Fruit fly (Drosophila melanogaster) whole organism, wandering third instar larva: ENCODE measurements around the gene ph-p.

Experiments
- Abd-B ChIP-seq: fragments of >200 bp; optimal IDR thresholded peaks from 2 replicates; lab custom pipeline; 2017; ENCODE audit warnings: missing biosample characterization, missing genetic modification characterization
- CG9705 ChIP-seq: fragments of 200-800 bp; sonication (Bioruptor generic); optimal IDR thresholded peaks from 2 replicates; lab custom pipeline; 2018; ENCODE audit warnings: missing biosample characterization, mild to moderate bottlenecking, missing genetic modification characterization
- Mio ChIP-seq: sonication (Bioruptor generic); optimal IDR thresholded peaks from 2 replicates; lab custom pipeline; 2016; ENCODE audit warnings: missing biosample characterization, missing genetic modification characterization
- Myc ChIP-seq: fragments of >200 bp; optimal IDR thresholded peaks from 2 replicates; lab custom pipeline; 2017
- N ChIP-seq: fragments of >200 bp; optimal IDR thresholded peaks from 2 replicates; lab custom pipeline; 2018; ENCODE audit warnings: missing biosample characterization, missing external identifiers, missing genetic modification characterization
- br ChIP-seq: fragments of 200-800 bp; sonication (Bioruptor generic); optimal IDR thresholded peaks from 2 replicates; lab custom pipeline; 2016; ENCODE audit warnings: missing biosample characterization, missing genetic modification characterization
- brk ChIP-seq: fragments of 200-800 bp; sonication (Bioruptor generic); optimal IDR thresholded peaks from 2 replicates; lab custom pipeline; 2016; ENCODE audit warnings: missing biosample characterization, mild to moderate bottlenecking, missing genetic modification characterization
- fru ChIP-seq: fragments of 200-800 bp; sonication (Bioruptor generic); optimal IDR thresholded peaks from 3 replicates; lab custom pipeline; 2016; ENCODE audit warnings: missing biosample characterization, mild to moderate bottlenecking, missing genetic modification characterization
- rgr ChIP-seq: fragments of 200-800 bp; sonication (Bioruptor generic); optimal IDR thresholded peaks from 3 replicates; lab custom pipeline; 2016; ENCODE audit warnings: missing biosample characterization, mild to moderate bottlenecking, missing genetic modification characterization

DNA sequence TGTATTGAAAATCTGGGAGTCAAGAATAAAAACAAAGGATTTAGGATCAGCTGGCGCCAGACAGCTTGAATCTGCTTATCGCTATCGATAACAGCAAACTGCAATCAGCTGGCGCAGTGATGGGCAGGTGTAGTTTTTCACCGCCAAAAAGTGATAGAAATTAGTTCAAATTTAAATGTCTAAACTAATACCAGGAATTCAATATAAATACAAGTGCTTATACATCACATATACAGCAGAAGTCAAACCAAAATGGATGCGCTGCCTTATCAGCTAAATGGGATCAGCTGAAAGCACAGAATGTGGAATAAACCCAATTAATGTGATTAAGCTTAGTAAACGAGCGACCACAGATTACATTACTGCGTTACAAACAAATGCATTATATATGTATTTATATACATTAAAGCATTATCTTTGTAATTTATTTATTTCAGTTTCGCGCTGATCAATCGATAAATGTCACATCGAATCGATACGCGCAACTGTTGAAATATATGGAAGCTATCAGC is 42.6 kb upstream of the ph-p start, which contains the start of gene pn:
- TF ChIP-seq Abd-B (GFP tag; lab: Kevin White, UChicago) = no peak
- TF ChIP-seq br (GFP tag; lab: Kevin White, UChicago) = no peak
- TF ChIP-seq Myc = peak; percentile 71
- TF ChIP-seq brk (GFP tag; lab: Kevin White, UChicago) = no peak
- no peak for TF ChIP-seq Mio (GFP tag; lab: Kevin White, UChicago)
- TF ChIP-seq CG9705 (GFP tag; lab: Kevin White, UChicago) = no peak
- no peak for TF ChIP-seq N (GFP tag; lab: Kevin White, UChicago)
- no peak for TF ChIP-seq rgr
- no peak for TF ChIP-seq fru (GFP tag; lab: Kevin White, UChicago)
